Fruit fly (Drosophila melanogaster): ENCODE results near the gene CG14931.

DNA sequence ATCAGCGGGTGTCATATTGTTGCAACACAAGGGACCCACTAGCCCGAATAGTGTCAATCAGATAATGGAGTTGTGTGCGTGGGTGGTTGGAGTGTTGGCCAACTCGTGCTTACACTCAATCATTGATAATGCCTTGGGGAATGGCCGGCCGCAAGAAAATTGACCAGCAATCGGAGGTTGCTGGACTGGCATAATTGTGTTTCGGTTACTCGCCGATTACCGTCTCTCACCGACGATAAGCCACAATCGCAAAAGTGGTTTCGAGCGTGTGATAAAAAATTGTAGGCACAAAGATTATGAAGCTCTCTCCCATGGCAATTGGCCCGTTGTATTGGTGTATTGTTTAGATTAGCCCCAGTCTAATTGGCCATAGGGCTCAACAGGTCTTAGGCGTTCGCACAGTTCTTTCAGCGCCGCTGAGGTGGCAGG is 49.6 kb upstream of the CG14931 start, which contains the start of gene Vha100-5:
- TF ChIP-seq CrebA (GFP tag; optimal IDR thresholded peaks at IDR 0.05; ENCODE audit: borderline replicate concordance) (no peak), sage (GFP tag; optimal IDR thresholded peaks at IDR 0.05) (no peak), Vsx2 (GFP tag; optimal IDR thresholded peaks at IDR 0.05; ENCODE audit: partially characterized antibody) (peak; percentile 54), CG9705 (GFP tag; optimal IDR thresholded peaks at IDR 0.05) (no peak), lola (GFP tag; optimal IDR thresholded peaks at IDR 0.05) (no peak), CG32264 (GFP tag; optimal IDR thresholded peaks at IDR 0.05) (no peak), Hr83 (GFP tag; optimal IDR thresholded peaks at IDR 0.05; ENCODE audit: poor library complexity, severe bottlenecking) (no peak)
